Fruit fly (Drosophila melanogaster): Measurements from ENCODE around the gene Ms.
A peak's percentile ranks its signal among the peaks of the same experiment; 100 is the strongest.

The Ms gene

dm6 chr3R:24376565-24376964 is 35.2 kb downstream of the Ms start, which contains the start of gene CG33342:
Gene CG33342 (plus strand): TSS chr3R:24376865.
- TF ChIP-seq Hr96 (GFP tag; optimal IDR thresholded peaks at IDR 0.05), result no peak
- TF ChIP-seq kay (GFP tag; ENCODE audit: borderline replicate concordance), result no peak
- no peak for TF ChIP-seq Clk (GFP tag; optimal IDR thresholded peaks at IDR 0.05)
- TF ChIP-seq tj (GFP tag; optimal IDR thresholded peaks at IDR 0.05), result no peak
- no peak for TF ChIP-seq Crg-1 (GFP tag; optimal IDR thresholded peaks at IDR 0.05)
- TF ChIP-seq CG5204 (GFP tag; optimal IDR thresholded peaks at IDR 0.05), result no peak
- no peak for TF ChIP-seq CG7101 (tag; optimal IDR thresholded peaks at IDR 0.05)
- no peak for TF ChIP-seq CG14711 (tag; optimal IDR thresholded peaks at IDR 0.05)
- no peak for TF ChIP-seq cic (GFP tag; optimal IDR thresholded peaks at IDR 0.05)
- no peak for TF ChIP-seq CG12768 (GFP tag; optimal IDR thresholded peaks at IDR 0.05)
- TF ChIP-seq toe (GFP tag; optimal IDR thresholded peaks at IDR 0.05), result no peak
- no peak for TF ChIP-seq bab1 (GFP tag; optimal IDR thresholded peaks at IDR 0.05)
- TF ChIP-seq pad (GFP tag; optimal IDR thresholded peaks at IDR 0.05), result no peak
- TF ChIP-seq cnc (optimal IDR thresholded peaks at IDR 0.05), result no peak
- no peak for TF ChIP-seq CG1620 (GFP tag; optimal IDR thresholded peaks at IDR 0.05)

dm6 chr3R:24384952-24385351 is 43.6 kb downstream of the Ms start, which contains the start of gene CG17780:
Gene CG17780 (minus strand): TSS chr3R:24385052.
- TF ChIP-seq cic (GFP tag; optimal IDR thresholded peaks at IDR 0.05), result no peak
- no peak for TF ChIP-seq cnc (optimal IDR thresholded peaks at IDR 0.05)
- TF ChIP-seq bab1 (GFP tag; optimal IDR thresholded peaks at IDR 0.05), result no peak
- no peak for TF ChIP-seq toe (GFP tag; optimal IDR thresholded peaks at IDR 0.05)
- TF ChIP-seq CG1620 (GFP tag; optimal IDR thresholded peaks at IDR 0.05), result no peak
- no peak for TF ChIP-seq CG7101 (tag; optimal IDR thresholded peaks at IDR 0.05)
- TF ChIP-seq CG12768 (GFP tag; optimal IDR thresholded peaks at IDR 0.05), result no peak
- TF ChIP-seq CG7045 (GFP tag; optimal IDR thresholded peaks at IDR 0.05), result no peak
- TF ChIP-seq CG33017 (tag; optimal IDR thresholded peaks at IDR 0.05), result no peak
- no peak for TF ChIP-seq kay (GFP tag; ENCODE audit: borderline replicate concordance)
- TF ChIP-seq Clk (GFP tag; optimal IDR thresholded peaks at IDR 0.05), result no peak
- no peak for TF ChIP-seq Hr96 (GFP tag; optimal IDR thresholded peaks at IDR 0.05)
- TF ChIP-seq pad (GFP tag; optimal IDR thresholded peaks at IDR 0.05), result no peak
- TF ChIP-seq Crg-1 (GFP tag; optimal IDR thresholded peaks at IDR 0.05), result no peak
- no peak for TF ChIP-seq ovo (GFP tag; optimal IDR thresholded peaks at IDR 0.05)
- TF ChIP-seq CG5204 (GFP tag; optimal IDR thresholded peaks at IDR 0.05), result no peak
- TF ChIP-seq CG14711 (tag; optimal IDR thresholded peaks at IDR 0.05), result no peak
- no peak for TF ChIP-seq CG11617 (GFP tag; optimal IDR thresholded peaks at IDR 0.05)
- no peak for TF ChIP-seq Mnt (GFP tag; optimal IDR thresholded peaks at IDR 0.05)
- no peak for TF ChIP-seq tj (GFP tag; optimal IDR thresholded peaks at IDR 0.05)

dm6 chr3R:24386434-24386833 is 45.1 kb downstream of the Ms start:
- no peak for TF ChIP-seq ovo (GFP tag; optimal IDR thresholded peaks at IDR 0.05)
- no peak for TF ChIP-seq CG7045 (GFP tag; optimal IDR thresholded peaks at IDR 0.05)
- no peak for TF ChIP-seq cic (GFP tag; optimal IDR thresholded peaks at IDR 0.05)
- no peak for TF ChIP-seq CG12768 (GFP tag; optimal IDR thresholded peaks at IDR 0.05)
- no peak for TF ChIP-seq pad (GFP tag; optimal IDR thresholded peaks at IDR 0.05)
- no peak for TF ChIP-seq CG1620 (GFP tag; optimal IDR thresholded peaks at IDR 0.05)
- TF ChIP-seq Mnt (GFP tag; optimal IDR thresholded peaks at IDR 0.05), result no peak
- no peak for TF ChIP-seq cnc (optimal IDR thresholded peaks at IDR 0.05)
- no peak for TF ChIP-seq CG7101 (tag; optimal IDR thresholded peaks at IDR 0.05)
- no peak for TF ChIP-seq Crg-1 (GFP tag; optimal IDR thresholded peaks at IDR 0.05)
- no peak for TF ChIP-seq bab1 (GFP tag; optimal IDR thresholded peaks at IDR 0.05)
- no peak for TF ChIP-seq CG14711 (tag; optimal IDR thresholded peaks at IDR 0.05)
- no peak for TF ChIP-seq toe (GFP tag; optimal IDR thresholded peaks at IDR 0.05)

- TF ChIP-seq CG7045 (GFP tag; optimal IDR thresholded peaks at IDR 0.05), result no peak
- TF ChIP-seq pad (GFP tag; optimal IDR thresholded peaks at IDR 0.05), result no peak
- no peak for TF ChIP-seq bab1 (GFP tag; optimal IDR thresholded peaks at IDR 0.05)
- TF ChIP-seq cnc (optimal IDR thresholded peaks at IDR 0.05), result no peak
- no peak for TF ChIP-seq Hr96 (GFP tag; optimal IDR thresholded peaks at IDR 0.05)
These were observed 48.9 kb downstream of the Ms start, which contains the start of the genes CG5768 and CG13615 for dm6 chr3R:24390239-24390638. Gene CG5768 (minus strand): TSS chr3R:24390339. Gene CG13615 (plus strand): TSS chr3R:24390518.

DNA sequence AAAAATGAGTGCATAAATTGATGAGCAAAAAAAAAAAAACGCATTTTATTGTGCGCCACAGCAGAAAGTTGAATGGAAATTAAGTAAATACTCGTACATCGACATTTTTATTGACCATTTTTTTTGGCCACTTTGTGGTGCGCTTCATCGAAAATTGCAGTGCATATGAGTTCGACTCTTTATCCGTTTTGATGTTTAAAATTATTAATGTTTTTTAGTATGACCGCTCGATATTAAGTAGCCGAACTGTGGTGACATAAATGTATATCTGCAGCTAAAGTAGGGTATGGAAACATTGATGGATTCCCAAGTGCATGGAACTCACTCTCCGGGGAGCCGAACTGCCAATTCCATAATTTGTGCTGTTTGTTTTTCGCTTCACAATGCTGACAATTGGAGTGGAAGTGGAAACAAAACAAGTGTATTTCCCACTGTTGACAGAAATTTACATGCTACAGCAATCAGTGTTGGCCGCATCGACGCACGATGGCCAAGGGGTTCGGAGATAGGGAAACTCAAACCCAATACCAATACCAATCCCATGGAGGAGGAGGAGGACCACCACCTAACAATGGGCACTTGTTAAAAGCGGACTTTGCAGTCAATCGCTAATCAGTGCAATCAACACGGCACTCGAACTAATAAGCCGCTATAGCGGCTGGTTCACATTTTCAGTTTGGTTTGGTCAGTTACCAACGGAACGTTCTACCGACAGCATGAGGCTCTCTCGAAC is 51.0 kb downstream of the Ms start, which contains the start of gene CG13616:
TSS of gene CG13616 (plus strand) at position 683 of the 733 bp plus-strand sequence.
- TF ChIP-seq toe (GFP tag; optimal IDR thresholded peaks at IDR 0.05) (no peak), cic (GFP tag; optimal IDR thresholded peaks at IDR 0.05) (no peak), CG5204 (GFP tag; optimal IDR thresholded peaks at IDR 0.05) (no peak), Crg-1 (GFP tag; optimal IDR thresholded peaks at IDR 0.05) (no peak), tj (GFP tag; optimal IDR thresholded peaks at IDR 0.05) (peak; percentile 50), kay (GFP tag; ENCODE audit: borderline replicate concordance) (no peak), CG7101 (tag; optimal IDR thresholded peaks at IDR 0.05) (no peak), Clk (GFP tag; optimal IDR thresholded peaks at IDR 0.05) (no peak)
